Worm (Caenorhabditis elegans) whole organism, young adult: Measurements from ENCODE around the gene H23L24.4.

Experiments used
- B0035.1 ChIP-seq: sonication (generic microtip); optimal IDR thresholded peaks from 2 replicates; lab custom pipeline; 2016; ENCODE audit warnings: missing genetic modification characterization, mild to moderate bottlenecking, missing compliant biosample characterization, missing genotype, missing genetic modification reagents
- C17E4.6 ChIP-seq: fragments of 200-800 bp; sonication (Bioruptor generic); IDR thresholded peaks from 2 replicates; pipeline ENCODE4 v1.3.6; 2022; ENCODE audit warnings: missing genetic modification reagents, missing genetic modification characterization, missing compliant biosample characterization
- F22D6.2 ChIP-seq: sonication (generic microtip); optimal IDR thresholded peaks from 2 replicates; lab custom pipeline; 2016; ENCODE audit warnings: mild to moderate bottlenecking, missing genetic modification characterization, missing compliant biosample characterization
- F33H1.4 ChIP-seq: fragments of 200-800 bp; sonication (Bioruptor generic); IDR thresholded peaks from 2 replicates; pipeline ENCODE4 v1.3.6; 2022; ENCODE audit warnings: missing genetic modification reagents, missing genetic modification characterization, missing compliant biosample characterization
- ZK185.1 ChIP-seq: sonication (generic microtip); optimal IDR thresholded peaks from 2 replicates; lab custom pipeline; 2016; ENCODE audit warnings: mild to moderate bottlenecking, missing genetic modification characterization, missing compliant biosample characterization; ENCODE audit not compliant: poor library complexity, severe bottlenecking
- ama-1 ChIP-seq, 3 experiments: fragments of 150-350 bp in 1 of 3; sonication (generic microtip) in 2 of 3; optimal IDR thresholded peaks; 2 replicates each; lab custom pipeline; 2014 to 2018; ENCODE audit warnings: missing biosample characterization in 2 of 3, missing genetic modification characterization in 2 of 3, missing genetic modification reagents in 2 of 3
- ceh-40 ChIP-seq: fragments of 200-800 bp; sonication (Bioruptor generic); IDR thresholded peaks from 2 replicates; pipeline ENCODE4 v1.3.6; 2022; ENCODE audit warnings: missing genetic modification characterization, missing compliant biosample characterization
- chd-7 ChIP-seq: sonication (generic microtip); optimal IDR thresholded peaks from 2 replicates; lab custom pipeline; 2016; ENCODE audit warnings: mild to moderate bottlenecking, missing genetic modification characterization, moderate library complexity, missing compliant biosample characterization
- die-1 ChIP-seq: sonication (generic microtip); optimal IDR thresholded peaks from 2 replicates; lab custom pipeline; 2016; ENCODE audit warnings: missing genotype, mild to moderate bottlenecking, missing genetic modification characterization, missing compliant biosample characterization
- dox-1 ChIP-seq: fragments of 200-800 bp; sonication (Bioruptor generic); IDR thresholded peaks from 2 replicates; pipeline ENCODE4 v1.3.6; 2022; ENCODE audit warnings: missing genetic modification reagents, missing genetic modification characterization, missing compliant biosample characterization
- dpl-1 ChIP-seq: fragments of 150-350 bp; optimal IDR thresholded peaks from 2 replicates; lab custom pipeline; 2014; ENCODE audit warnings: missing biosample characterization, missing genetic modification reagents, missing genetic modification characterization
- ets-4 ChIP-seq: fragments of 200-800 bp; sonication (Bioruptor generic); optimal IDR thresholded peaks from 2 replicates; lab custom pipeline; 2018; ENCODE audit warnings: mild to moderate bottlenecking, missing genetic modification characterization, missing compliant biosample characterization
- lin-26 ChIP-seq: fragments of 200-800 bp; sonication (Bioruptor generic); IDR thresholded peaks from 2 replicates; pipeline ENCODE4 v1.3.6; 2022; ENCODE audit warnings: missing genetic modification reagents, missing genetic modification characterization, missing compliant biosample characterization
- lin-35 ChIP-seq, 3 experiments: fragments of 150-350 bp in 2 of 3; sonication (generic microtip) in 1 of 3; optimal IDR thresholded peaks; 2 replicates each; lab custom pipeline; 2014 to 2018; ENCODE audit warnings: missing biosample characterization in 3 of 3, missing genetic modification characterization in 3 of 3, missing genetic modification reagents in 3 of 3
- mcd-1 ChIP-seq: fragments of 200-800 bp; sonication (Bioruptor generic); IDR thresholded peaks from 2 replicates; pipeline ENCODE4 v1.3.6; 2022; ENCODE audit warnings: missing genetic modification reagents, missing genetic modification characterization, missing compliant biosample characterization
- mel-28 ChIP-seq: sonication (generic microtip); optimal IDR thresholded peaks from 2 replicates; lab custom pipeline; 2016; ENCODE audit warnings: borderline replicate concordance, mild to moderate bottlenecking, missing genetic modification characterization, missing compliant biosample characterization
- nfyb-1 ChIP-seq: fragments of 200-800 bp; sonication (Bioruptor generic); IDR thresholded peaks from 2 replicates; pipeline ENCODE4 v1.3.6; 2022; ENCODE audit warnings: missing genetic modification reagents, missing genetic modification characterization, missing compliant biosample characterization
- pha-4 ChIP-seq: fragments of 150-350 bp; sonication (generic microtip); optimal IDR thresholded peaks from 2 replicates; lab custom pipeline; 2014; ENCODE audit warnings: missing biosample characterization, missing genetic modification reagents, missing genetic modification characterization
- repo-1 ChIP-seq: sonication (generic microtip); optimal IDR thresholded peaks from 2 replicates; lab custom pipeline; 2017; ENCODE audit warnings: mild to moderate bottlenecking, missing genetic modification characterization, missing compliant biosample characterization
- snpc-1.3 ChIP-seq: sonication (generic microtip); optimal IDR thresholded peaks from 2 replicates; lab custom pipeline; 2017; ENCODE audit warnings: missing genetic modification characterization, mild to moderate bottlenecking, missing compliant biosample characterization, antibody characterized with exemption, moderate library complexity, missing genotype, missing genetic modification reagents; ENCODE audit not compliant: insufficient read depth
- unc-62 ChIP-seq: fragments of 150-350 bp; optimal IDR thresholded peaks from 2 replicates; lab custom pipeline; 2014; ENCODE audit warnings: missing biosample characterization, missing genetic modification reagents, missing genetic modification characterization
- zfh-2 ChIP-seq: fragments of 200-800 bp; sonication (Bioruptor generic); conservative IDR thresholded peaks from 2 replicates; pipeline ENCODE4 v1.3.6; 2022; ENCODE audit warnings: missing genetic modification reagents, missing genetic modification characterization, missing compliant biosample characterization
- zim-3 ChIP-seq: sonication (generic microtip); optimal IDR thresholded peaks from 2 replicates; lab custom pipeline; 2017; ENCODE audit warnings: mild to moderate bottlenecking, missing genetic modification characterization, moderate library complexity, missing compliant biosample characterization

H23L24.4 gene

ce11 chrIV:8658122-8658521, 47.3 kb downstream of the H23L24.4 start, which contains the start of gene C49C8.6:
TSS of gene C49C8.6 (minus strand) at chrIV:8658222.
- TF ChIP-seq die-1: no peak
- no peak for TF ChIP-seq chd-7
- no peak for TF ChIP-seq F33H1.4 (GFP tag; lab: Robert Waterston, UW)
- TF ChIP-seq mel-28 (tag; lab: Kevin White, UChicago): no peak
- no peak for TF ChIP-seq lin-35 (GFP tag; optimal IDR thresholded peaks at IDR 0.05; lab: Kevin White, UChicago)
- no peak for TF ChIP-seq C17E4.6 (GFP tag; lab: Robert Waterston, UW)
- no peak for TF ChIP-seq zim-3 (tag; lab: Kevin White, UChicago)

DNA sequence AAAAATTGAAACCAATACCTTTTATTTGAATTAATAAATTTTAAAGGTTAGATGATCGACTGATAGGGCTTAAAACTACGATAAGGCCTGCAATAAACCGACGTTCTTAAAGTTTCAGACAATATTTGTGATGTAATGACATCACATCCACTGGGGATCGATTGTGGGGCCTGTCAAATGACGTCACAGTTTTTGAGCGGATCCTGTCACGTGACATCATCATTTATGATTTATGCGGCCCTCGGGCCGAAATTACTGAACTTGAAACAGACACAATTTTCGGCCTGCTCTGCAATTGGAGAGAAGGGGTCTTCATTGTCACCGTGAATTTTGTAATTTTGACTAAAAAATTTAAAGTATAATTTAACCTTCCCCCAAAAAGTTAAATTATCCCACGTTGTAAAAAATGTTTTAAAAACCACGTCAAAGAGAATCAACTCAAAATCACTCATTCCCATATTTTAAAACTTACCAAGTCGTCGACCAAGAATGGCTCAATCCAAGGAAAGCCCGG, 51.2 kb downstream of the H23L24.4 start, which contains the start of gene C49C8.1:
TSS of gene C49C8.1 (plus strand) at position 464 of the 514 bp plus-strand sequence.
- no peak for TF ChIP-seq nfyb-1
- no peak for TF ChIP-seq ZK185.1 (tag; lab: Kevin White, UChicago)
- TF ChIP-seq chd-7: no peak
- no peak for TF ChIP-seq mcd-1 (GFP tag; lab: Robert Waterston, UW)
- no peak for TF ChIP-seq ets-4 (GFP tag; lab: Kevin White, UChicago)
- TF ChIP-seq ceh-40 (GFP tag; lab: Robert Waterston, UW): no peak
- no peak for TF ChIP-seq repo-1 (tag; lab: Kevin White, UChicago)
- no peak for TF ChIP-seq dpl-1 (GFP tag; lab: Kevin White, UChicago)
- no peak for TF ChIP-seq ama-1 (optimal IDR thresholded peaks at IDR 0.05; lab: Kevin White, UChicago)
- no peak for TF ChIP-seq ama-1 (GFP tag; optimal IDR thresholded peaks at IDR 0.05; lab: Kevin White, UChicago)
- TF ChIP-seq snpc-1.3 (tag; lab: Kevin White, UChicago): no peak
- no peak for TF ChIP-seq lin-26 (GFP tag; lab: Robert Waterston, UW)
- no peak for TF ChIP-seq dox-1 (GFP tag; lab: Robert Waterston, UW)
- no peak for TF ChIP-seq pha-4 (tag; lab: Kevin White, UChicago)
- TF ChIP-seq unc-62: no peak
- TF ChIP-seq F22D6.2 (tag; lab: Kevin White, UChicago): no peak

ce11 chrIV:8653592-8653991, 51.8 kb downstream of the H23L24.4 start, which contains the start of gene C49C8.5:
TSS of gene C49C8.5 (minus strand) at chrIV:8653664.
- TF ChIP-seq mel-28 (tag; lab: Kevin White, UChicago) (no peak), zfh-2 (GFP tag; lab: Robert Waterston, UW) (no peak), ets-4 (GFP tag; lab: Kevin White, UChicago) (no peak), ZK185.1 (tag; lab: Kevin White, UChicago) (no peak), B0035.1 (tag; lab: Kevin White, UChicago) (no peak)
